Worm (Caenorhabditis elegans) whole organism, young adult: ENCODE data around the gene cah-1.
"Not testable (repeated sequence)": the region's sequence is repeated elsewhere in the genome, so short reads cannot be mapped to it uniquely, and the experiment has no call there.

Experiments
- F52B5.7 ChIP-seq: sonication (generic microtip); optimal IDR thresholded peaks from 2 replicates; lab custom pipeline; 2016; ENCODE audit warnings: mild to moderate bottlenecking, missing genetic modification characterization, missing compliant biosample characterization
- F55B11.4 ChIP-seq: sonication (generic microtip); optimal IDR thresholded peaks from 2 replicates; lab custom pipeline; 2016; ENCODE audit warnings: missing compliant biosample characterization, missing genetic modification characterization, borderline replicate concordance; ENCODE audit not compliant: insufficient read depth
- Y79H2A.3 ChIP-seq: fragments of 200-800 bp; sonication (Bioruptor generic); conservative IDR thresholded peaks from 2 replicates; pipeline ENCODE4 v1.3.6; 2022; ENCODE audit warnings: missing genetic modification reagents, missing genetic modification characterization, missing compliant biosample characterization
- akir-1 ChIP-seq: fragments of 200-800 bp; sonication (Bioruptor generic); optimal IDR thresholded peaks from 2 replicates; lab custom pipeline; 2018; ENCODE audit warnings: mild to moderate bottlenecking, missing genetic modification characterization, moderate library complexity, missing compliant biosample characterization
- ama-1 ChIP-seq, 3 experiments: fragments of 150-350 bp in 1 of 3; sonication (generic microtip) in 2 of 3; optimal IDR thresholded peaks; 2 replicates each; lab custom pipeline; 2014 to 2018; ENCODE audit warnings: missing biosample characterization in 2 of 3, missing genetic modification characterization in 2 of 3, missing genetic modification reagents in 2 of 3
- aptf-2 ChIP-seq: fragments of 200-800 bp; sonication (Bioruptor generic); conservative IDR thresholded peaks from 2 replicates; pipeline ENCODE4 v1.3.6; 2022; ENCODE audit warnings: missing genetic modification reagents, missing genetic modification characterization, missing compliant biosample characterization
- cebp-1 ChIP-seq, 2 experiments: fragments of 200-800 bp in 1 of 2; sonication (Bioruptor generic) in 1 of 2; sonication (generic microtip) in 1 of 2; IDR thresholded peaks in 1 of 2; optimal IDR thresholded peaks in 1 of 2; 2 replicates each; pipeline versions ENCODE4 v1.3.6 to Lab custom; 2017 to 2022; ENCODE audit warnings: missing compliant biosample characterization in 2 of 2, missing genetic modification characterization in 2 of 2, mild to moderate bottlenecking in 1 of 2, missing genetic modification reagents in 1 of 2, moderate library complexity in 1 of 2
- ceh-100 ChIP-seq: fragments of 200-800 bp; sonication (Bioruptor generic); IDR thresholded peaks from 2 replicates; pipeline ENCODE4 v1.3.6; 2022; ENCODE audit warnings: missing genetic modification reagents, missing genetic modification characterization, missing compliant biosample characterization
- ceh-27 ChIP-seq: fragments of 200-800 bp; sonication (Bioruptor generic); optimal IDR thresholded peaks from 2 replicates; lab custom pipeline; 2018; ENCODE audit warnings: mild to moderate bottlenecking, missing genetic modification characterization, moderate library complexity, missing compliant biosample characterization
- ceh-40 ChIP-seq: fragments of 200-800 bp; sonication (Bioruptor generic); IDR thresholded peaks from 2 replicates; pipeline ENCODE4 v1.3.6; 2022; ENCODE audit warnings: missing genetic modification characterization, missing compliant biosample characterization
- ceh-58 ChIP-seq: fragments of 200-800 bp; sonication (Bioruptor generic); IDR thresholded peaks from 2 replicates; pipeline ENCODE4 v1.3.6; 2022; ENCODE audit warnings: missing genetic modification characterization, missing compliant biosample characterization
- chd-7 ChIP-seq: sonication (generic microtip); optimal IDR thresholded peaks from 2 replicates; lab custom pipeline; 2016; ENCODE audit warnings: mild to moderate bottlenecking, missing genetic modification characterization, moderate library complexity, missing compliant biosample characterization
- dpl-1 ChIP-seq: fragments of 150-350 bp; optimal IDR thresholded peaks from 2 replicates; lab custom pipeline; 2014; ENCODE audit warnings: missing biosample characterization, missing genetic modification reagents, missing genetic modification characterization
- egrh-3 ChIP-seq: fragments of 200-800 bp; sonication (Bioruptor generic); IDR thresholded peaks from 2 replicates; pipeline ENCODE4 v1.3.6; 2022; ENCODE audit warnings: missing genetic modification reagents, missing genetic modification characterization, missing compliant biosample characterization
- fkh-3 ChIP-seq: sonication (generic microtip); optimal IDR thresholded peaks from 2 replicates; lab custom pipeline; 2016; ENCODE audit warnings: mild to moderate bottlenecking, missing genetic modification characterization, missing compliant biosample characterization
- him-1 ChIP-seq: sonication (generic microtip); optimal IDR thresholded peaks from 2 replicates; lab custom pipeline; 2016; ENCODE audit warnings: missing genotype, missing genetic modification reagents, missing genetic modification characterization, missing compliant biosample characterization
- hlh-12 ChIP-seq: sonication (generic microtip); optimal IDR thresholded peaks from 2 replicates; lab custom pipeline; 2016; ENCODE audit warnings: missing genetic modification characterization, missing compliant biosample characterization
- hmg-1.2 ChIP-seq: fragments of 200-800 bp; sonication (Bioruptor generic); IDR thresholded peaks from 2 replicates; pipeline ENCODE4 v1.3.6; 2022; ENCODE audit warnings: missing genetic modification reagents, missing genetic modification characterization, missing compliant biosample characterization
- hrde-1 ChIP-seq: sonication (generic microtip); optimal IDR thresholded peaks from 2 replicates; lab custom pipeline; 2016; ENCODE audit warnings: missing genetic modification characterization, mild to moderate bottlenecking, missing compliant biosample characterization, moderate library complexity, missing genotype, missing genetic modification reagents, borderline replicate concordance
- hsf-1 ChIP-seq: fragments of 200-800 bp; sonication (Bioruptor generic); IDR thresholded peaks from 2 replicates; pipeline ENCODE4 v1.3.6; 2022; ENCODE audit warnings: missing genetic modification reagents, missing genetic modification characterization, missing compliant biosample characterization
- lag-1 ChIP-seq: fragments of 200-800 bp; sonication (Bioruptor generic); IDR thresholded peaks from 2 replicates; pipeline ENCODE4 v1.3.6; 2022; ENCODE audit warnings: missing genetic modification reagents, missing genetic modification characterization, missing compliant biosample characterization
- let-607 ChIP-seq, 2 experiments: fragments of 200-800 bp in 1 of 2; sonication (Bioruptor generic) in 1 of 2; sonication (generic microtip) in 1 of 2; optimal IDR thresholded peaks; 2 replicates each; lab custom pipeline; 2016 to 2018; ENCODE audit warnings: mild to moderate bottlenecking in 2 of 2, missing compliant biosample characterization in 2 of 2, missing genetic modification characterization in 2 of 2, moderate library complexity in 2 of 2, missing genotype in 1 of 2
- lin-40 ChIP-seq: sonication (generic microtip); optimal IDR thresholded peaks from 2 replicates; lab custom pipeline; 2016; ENCODE audit warnings: missing genetic modification characterization, mild to moderate bottlenecking, missing compliant biosample characterization, missing genotype, missing genetic modification reagents
- madf-10 ChIP-seq: sonication (generic microtip); optimal IDR thresholded peaks from 2 replicates; lab custom pipeline; 2016; ENCODE audit warnings: mild to moderate bottlenecking, missing genetic modification characterization, missing compliant biosample characterization
- madf-6 ChIP-seq: fragments of 200-800 bp; sonication (Bioruptor generic); IDR thresholded peaks from 2 replicates; pipeline ENCODE4 v1.3.6; 2022; ENCODE audit warnings: missing genetic modification reagents, missing genetic modification characterization, missing compliant biosample characterization
- mcd-1 ChIP-seq: fragments of 200-800 bp; sonication (Bioruptor generic); IDR thresholded peaks from 2 replicates; pipeline ENCODE4 v1.3.6; 2022; ENCODE audit warnings: missing genetic modification reagents, missing genetic modification characterization, missing compliant biosample characterization
- mel-28 ChIP-seq: sonication (generic microtip); optimal IDR thresholded peaks from 2 replicates; lab custom pipeline; 2016; ENCODE audit warnings: borderline replicate concordance, mild to moderate bottlenecking, missing genetic modification characterization, missing compliant biosample characterization
- mes-4 ChIP-seq: sonication (generic microtip); optimal IDR thresholded peaks from 2 replicates; lab custom pipeline; 2016; ENCODE audit warnings: missing genotype, missing genetic modification characterization, missing compliant biosample characterization
- nfya-2 ChIP-seq: fragments of 200-800 bp; sonication (Bioruptor generic); IDR thresholded peaks from 2 replicates; pipeline ENCODE4 v1.3.6; 2022; ENCODE audit warnings: missing genetic modification reagents, missing genetic modification characterization, missing compliant biosample characterization
- unc-130 ChIP-seq: sonication (generic microtip); optimal IDR thresholded peaks from 2 replicates; lab custom pipeline; 2016; ENCODE audit warnings: missing genetic modification reagents, missing genetic modification characterization, missing compliant biosample characterization
- xnd-1 ChIP-seq: sonication (generic microtip); optimal IDR thresholded peaks from 2 replicates; lab custom pipeline; 2016; ENCODE audit warnings: missing genotype, missing genetic modification reagents, missing genetic modification characterization, missing compliant biosample characterization
- ztf-22 ChIP-seq: fragments of 200-800 bp; sonication (Bioruptor generic); optimal IDR thresholded peaks from 2 replicates; lab custom pipeline; 2018; ENCODE audit warnings: mild to moderate bottlenecking, missing genetic modification characterization, moderate library complexity, missing compliant biosample characterization
- ztf-6 ChIP-seq: fragments of 200-800 bp; sonication (Bioruptor generic); IDR thresholded peaks from 2 replicates; pipeline ENCODE4 v1.3.6; 2022; ENCODE audit warnings: missing genetic modification reagents, missing genetic modification characterization, missing compliant biosample characterization

The cah-1 gene

DNA sequence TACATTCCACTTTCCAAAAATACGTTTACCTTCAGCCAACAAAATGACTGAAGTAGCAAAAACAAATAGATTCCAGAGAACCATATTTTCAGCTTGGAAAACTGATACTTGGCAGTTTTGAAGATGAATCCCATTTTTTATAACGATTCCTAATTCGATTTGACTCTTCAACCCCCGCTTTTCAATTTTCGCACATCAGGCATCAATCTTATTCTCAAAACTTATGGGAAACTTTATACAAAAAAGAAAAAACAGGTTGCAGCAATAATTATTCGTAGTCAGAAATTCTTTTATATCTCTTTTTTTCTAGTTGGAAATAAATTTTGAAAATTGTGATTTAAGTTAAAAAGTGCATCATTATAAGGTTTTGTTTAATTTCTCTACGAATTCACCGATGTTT is 23.6 kb downstream of the cah-1 start, which contains the start of gene C45G9.10:
C45G9.10 (minus strand) TSS at position 101 of the 400 bp plus-strand sequence.
- TF ChIP-seq mel-28 (tag; lab: Kevin White, UChicago): no peak
- TF ChIP-seq lin-40 (tag; lab: Kevin White, UChicago): no peak
- no peak for TF ChIP-seq lag-1
- no peak for TF ChIP-seq hmg-1.2 (GFP tag; lab: Robert Waterston, UW)
- no peak for TF ChIP-seq madf-10 (tag; lab: Kevin White, UChicago)
- TF ChIP-seq dpl-1 (GFP tag; lab: Kevin White, UChicago): no peak
- TF ChIP-seq chd-7 (tag; lab: Kevin White, UChicago): no peak
- TF ChIP-seq madf-6 (GFP tag; lab: Robert Waterston, UW): no peak
- no peak for TF ChIP-seq nfya-2
- TF ChIP-seq cebp-1 (GFP tag; IDR thresholded peaks at IDR 0.05; lab: Robert Waterston, UW): no peak
- TF ChIP-seq cebp-1 (tag; optimal IDR thresholded peaks at IDR 0.05; lab: Kevin White, UChicago): no peak
- TF ChIP-seq ama-1 (optimal IDR thresholded peaks at IDR 0.05; lab: Kevin White, UChicago): no peak
- TF ChIP-seq ama-1 (GFP tag; optimal IDR thresholded peaks at IDR 0.05; lab: Kevin White, UChicago): no peak
- no peak for TF ChIP-seq F52B5.7 (tag; lab: Kevin White, UChicago)
- TF ChIP-seq akir-1 (GFP tag; lab: Kevin White, UChicago): no peak
- TF ChIP-seq, all 124 proteins: peak for 0

DNA sequence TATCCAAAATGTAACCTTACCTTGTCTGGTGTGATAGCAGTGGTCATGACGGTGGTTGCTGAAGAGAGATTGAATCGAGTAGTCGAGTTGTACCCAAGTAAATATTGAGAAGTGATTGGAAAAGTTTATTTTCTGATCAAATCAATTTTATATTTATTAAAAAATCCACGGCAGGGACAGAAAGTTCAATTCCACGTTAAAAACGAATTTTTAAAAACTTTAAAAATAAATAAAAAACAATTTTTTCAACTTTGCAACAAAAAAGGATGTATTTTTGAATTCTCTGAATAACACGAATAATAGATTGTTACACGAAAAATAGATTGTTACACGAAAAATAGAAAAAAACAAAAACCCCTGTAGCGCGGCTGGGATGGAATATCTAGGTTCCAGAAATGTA is 29.7 kb downstream of the cah-1 start, which contains the start of gene C45G9.9:
C45G9.9 (minus strand) TSS at position 101 of the 400 bp plus-strand sequence.
- TF ChIP-seq egrh-3; him-1 (tag; lab: Kevin White, UChicago); xnd-1 (tag; lab: Kevin White, UChicago): not testable (repeated sequence)

DNA sequence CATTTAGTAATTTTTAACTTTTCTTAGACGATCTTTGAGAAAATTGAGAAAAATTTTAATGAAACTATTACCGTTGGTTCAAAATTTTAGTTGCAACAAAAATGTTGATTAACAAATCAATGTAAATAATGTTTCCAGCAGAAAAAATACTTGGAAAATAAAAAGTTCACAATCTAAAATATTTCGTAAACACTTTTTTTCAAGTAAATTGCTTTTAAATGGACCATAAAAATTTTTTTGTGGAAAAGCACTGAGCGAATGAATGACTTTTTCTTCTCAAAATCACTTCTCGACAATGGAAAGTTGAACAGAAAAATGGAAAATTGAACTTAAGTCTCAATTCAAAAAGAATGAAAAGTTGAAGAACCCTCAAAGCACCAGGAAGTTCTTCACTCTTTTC is 31.9 kb downstream of the cah-1 start, which contains the start of gene C45G9.8:
C45G9.8 (minus strand) TSS at position 101 of the 400 bp plus-strand sequence.
- TF ChIP-seq ceh-27 (GFP tag; lab: Kevin White, UChicago) (no peak), F55B11.4 (no peak), let-607 (tag; optimal IDR thresholded peaks at IDR 0.05; lab: Kevin White, UChicago) (no peak), ztf-6 (GFP tag; lab: Robert Waterston, UW) (no peak), hrde-1 (tag; lab: Kevin White, UChicago) (no peak)

DNA sequence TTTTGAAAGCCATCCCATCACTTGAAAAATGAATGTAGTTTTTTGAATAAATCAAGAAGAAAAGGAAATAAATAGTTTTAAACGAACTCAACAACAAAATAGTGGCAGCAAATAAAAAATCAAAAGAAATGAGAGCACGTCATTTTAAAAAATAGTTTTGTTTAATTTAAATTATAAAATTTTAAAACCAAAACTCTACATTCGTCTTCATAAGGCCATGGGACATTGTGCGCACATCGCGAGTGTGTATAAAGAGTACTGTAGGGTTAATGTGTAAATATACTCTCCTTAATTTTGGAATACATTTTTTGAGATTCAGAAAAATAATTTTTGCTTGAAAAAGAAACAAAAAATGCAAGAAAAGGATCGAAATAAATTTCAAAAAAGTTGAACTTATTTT is 33.5 kb downstream of the cah-1 start, which contains the start of gene C45G9.15:
C45G9.15 (minus strand) TSS at position 101 of the 400 bp plus-strand sequence.
- no peak for TF ChIP-seq ceh-100 (GFP tag; lab: Robert Waterston, UW)
- no peak for TF ChIP-seq aptf-2 (GFP tag; lab: Robert Waterston, UW)
- TF ChIP-seq ceh-40 (GFP tag; lab: Robert Waterston, UW): no peak
- TF ChIP-seq ztf-22: no peak
- TF ChIP-seq fkh-3 (tag; lab: Kevin White, UChicago): no peak
- TF ChIP-seq hlh-12 (tag; lab: Kevin White, UChicago): no peak
- TF ChIP-seq ceh-58: no peak
- TF ChIP-seq unc-130: no peak
- no peak for TF ChIP-seq mcd-1
- no peak for TF ChIP-seq Y79H2A.3 (GFP tag; lab: Robert Waterston, UW)
- no peak for TF ChIP-seq hsf-1 (GFP tag; lab: Robert Waterston, UW)
- no peak for TF ChIP-seq mes-4
- no peak for TF ChIP-seq F52B5.7 (tag; lab: Kevin White, UChicago)
- TF ChIP-seq, all 124 proteins: peak for 0
